Fruit fly (Drosophila melanogaster) whole organism, adult: ENCODE results near the gene CG13280.

Source experiments
- CG11617 ChIP-seq: fragments of 200-800 bp; sonication (Bioruptor generic); optimal IDR thresholded peaks from 2 replicates; lab custom pipeline; 2017; ENCODE audit warnings: mild to moderate bottlenecking, missing biosample characterization, missing genetic modification reagents, missing genetic modification characterization
- CG12768 ChIP-seq: fragments of 200-800 bp; sonication (Bioruptor generic); optimal IDR thresholded peaks from 2 replicates; lab custom pipeline; 2017; ENCODE audit warnings: missing biosample characterization, missing genetic modification characterization, mild to moderate bottlenecking, moderate library complexity, missing genetic modification reagents
- CG14711 ChIP-seq: fragments of 200-800 bp; sonication (Bioruptor generic); optimal IDR thresholded peaks from 2 replicates; lab custom pipeline; 2018; ENCODE audit warnings: missing biosample characterization, mild to moderate bottlenecking, missing genetic modification characterization, moderate library complexity
- CG7045 ChIP-seq: fragments of 200-800 bp; sonication (Bioruptor generic); optimal IDR thresholded peaks from 2 replicates; lab custom pipeline; 2017; ENCODE audit warnings: missing biosample characterization, mild to moderate bottlenecking, missing genetic modification characterization
- CG7101 ChIP-seq: fragments of 200-800 bp; sonication (Bioruptor generic); optimal IDR thresholded peaks from 2 replicates; lab custom pipeline; 2018; ENCODE audit warnings: missing biosample characterization, mild to moderate bottlenecking, missing genetic modification characterization, moderate library complexity
- Crg-1 ChIP-seq: fragments of 200-800 bp; sonication (Bioruptor generic); optimal IDR thresholded peaks from 2 replicates; lab custom pipeline; 2016; ENCODE audit warnings: missing biosample characterization, missing genetic modification characterization
- Hr96 ChIP-seq: fragments of 200-800 bp; sonication (Bioruptor generic); optimal IDR thresholded peaks from 2 replicates; lab custom pipeline; 2016; ENCODE audit warnings: missing biosample characterization, missing genetic modification characterization
- Mnt ChIP-seq: fragments of 200-800 bp; sonication (Bioruptor generic); optimal IDR thresholded peaks from 2 replicates; lab custom pipeline; 2016; ENCODE audit warnings: missing biosample characterization, mild to moderate bottlenecking, missing genetic modification characterization
- bab1 ChIP-seq: fragments of 200-800 bp; sonication (Bioruptor generic); optimal IDR thresholded peaks from 3 replicates; lab custom pipeline; 2019; ENCODE audit warnings: missing biosample characterization, mild to moderate bottlenecking, missing genetic modification characterization, moderate library complexity
- kay ChIP-seq: fragments of 200-800 bp; sonication (Bioruptor generic); peaks from one replicate; lab custom pipeline; 2016; ENCODE audit warnings: missing biosample characterization, missing genetic modification characterization, borderline replicate concordance

- TF ChIP-seq kay (GFP tag; lab: Kevin White, UChicago) (no peak), CG7045 (GFP tag; lab: Kevin White, UChicago) (no peak), CG7101 (tag; lab: Kevin White, UChicago) (no peak), bab1 (GFP tag; lab: Kevin White, UChicago) (no peak), CG14711 (tag; lab: Kevin White, UChicago) (no peak), Crg-1 (GFP tag; lab: Kevin White, UChicago) (no peak), Hr96 (GFP tag; lab: Kevin White, UChicago) (no peak), CG12768 (no peak), CG11617 (GFP tag; lab: Kevin White, UChicago) (no peak), Mnt (no peak)
Measured at dm6 chr2L:16857665-16858064, 36.8 kb upstream of the CG13280 start.
